Fruit fly (Drosophila melanogaster): ENCODE results near the gene Spn77Ba.

Gene Spn77Ba

DNA sequence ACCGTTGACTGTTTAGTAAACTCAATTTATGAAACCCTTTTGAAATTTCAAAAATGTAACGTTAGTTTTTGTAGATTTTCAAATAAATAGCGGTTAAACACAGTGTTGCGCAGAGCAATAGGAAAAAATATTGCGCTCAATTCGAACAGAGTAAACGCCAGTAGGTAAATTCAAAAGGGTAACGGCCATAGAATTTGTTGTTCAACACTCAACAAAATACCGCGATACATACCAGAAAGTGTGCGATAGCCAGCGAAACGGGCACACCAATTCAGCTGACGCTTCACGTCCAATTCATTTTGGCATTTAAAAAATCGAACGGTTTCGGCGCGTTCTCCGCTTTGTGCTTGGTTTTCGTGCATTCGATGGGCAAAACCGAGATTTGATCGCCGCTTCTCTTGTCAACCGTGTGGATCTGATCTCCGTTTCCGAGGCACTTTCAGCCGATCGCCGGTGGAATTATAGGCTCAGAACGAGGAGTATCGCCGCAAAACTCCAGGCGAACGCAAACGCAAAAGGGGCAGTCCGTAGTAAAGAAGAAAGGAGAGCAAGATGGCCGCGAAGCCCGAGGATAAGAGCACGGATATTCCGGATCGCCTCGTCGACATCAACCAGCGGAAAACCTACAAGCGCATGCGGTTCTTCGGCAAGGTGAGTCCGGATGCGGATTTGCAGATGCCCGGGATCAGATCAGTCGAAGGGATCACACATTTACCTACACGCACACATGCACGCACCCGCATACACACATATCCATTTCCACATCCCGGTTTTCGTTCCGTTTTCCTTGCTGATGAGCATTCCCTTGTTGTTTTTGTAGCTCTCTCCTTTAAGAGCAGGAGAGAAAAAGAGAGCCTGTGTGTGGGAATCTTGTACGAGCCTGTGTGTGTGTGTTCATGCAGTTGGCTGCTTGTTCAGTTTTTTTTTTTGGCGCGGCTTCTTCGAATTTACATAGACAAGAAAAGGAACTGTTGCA is 6.9 kb upstream of the Spn77Ba start (continued):
- TF ChIP-seq Hr78 (GFP tag; optimal IDR thresholded peaks at IDR 0.05): no peak
- TF ChIP-seq sens-2 (GFP tag; IDR thresholded peaks at IDR 0.05): no peak
- peak; percentile 89 for TF ChIP-seq CG1603 (tag; optimal IDR thresholded peaks at IDR 0.05)
- TF ChIP-seq twi (tag; optimal IDR thresholded peaks at IDR 0.05): no peak
- no peak for TF ChIP-seq Eip74EF (GFP tag; optimal IDR thresholded peaks at IDR 0.05)
- TF ChIP-seq C15 (GFP tag; IDR thresholded peaks at IDR 0.05): no peak
- TF ChIP-seq PHDP (tag; optimal IDR thresholded peaks at IDR 0.05): no peak
- TF ChIP-seq vfl (GFP tag; optimal IDR thresholded peaks at IDR 0.05): peak; percentile 55
- no peak for TF ChIP-seq Jarid2 (GFP tag; optimal IDR thresholded peaks at IDR 0.05)
- TF ChIP-seq Dad (GFP tag; optimal IDR thresholded peaks at IDR 0.05): peak; percentile 70
- TF ChIP-seq CG34224 (GFP tag; IDR thresholded peaks at IDR 0.05; ENCODE audit: partially characterized antibody): peak; percentile 85
- TF ChIP-seq wor (GFP tag; IDR thresholded peaks at IDR 0.05): no peak
- TF ChIP-seq CG17802 (tag; optimal IDR thresholded peaks at IDR 0.05): no peak
- no peak for TF ChIP-seq Spps (tag; optimal IDR thresholded peaks at IDR 0.05)
- TF ChIP-seq CG7786 (GFP tag; optimal IDR thresholded peaks at IDR 0.05): peak; percentile 58
- TF ChIP-seq CG10274 (GFP tag; optimal IDR thresholded peaks at IDR 0.05): no peak
- peak in 1 of 2 experiments; percentile 46 for TF ChIP-seq crp (GFP tag; optimal IDR thresholded peaks at IDR 0.05)
- TF ChIP-seq lilli (GFP tag; optimal IDR thresholded peaks at IDR 0.05): peak; percentile 65
- no peak for TF ChIP-seq wek (GFP tag; optimal IDR thresholded peaks at IDR 0.05)
- TF ChIP-seq Med (GFP tag): peak; percentile 92
- TF ChIP-seq sim (GFP tag; IDR thresholded peaks at IDR 0.05): no peak
- TF ChIP-seq salm (tag; optimal IDR thresholded peaks at IDR 0.05): no peak
- TF ChIP-seq CG13624 (GFP tag; optimal IDR thresholded peaks at IDR 0.05): peak; percentile 80
- TF ChIP-seq CG8359 (GFP tag; optimal IDR thresholded peaks at IDR 0.05; ENCODE audit: borderline replicate concordance): no peak
- no peak for TF ChIP-seq so (GFP tag; IDR thresholded peaks at IDR 0.05)
- no peak for TF ChIP-seq CG15696 (tag; optimal IDR thresholded peaks at IDR 0.05)
- peak; percentile 30 for TF ChIP-seq dm (GFP tag; optimal IDR thresholded peaks at IDR 0.05)
- no peak for TF ChIP-seq ttk (GFP tag; IDR thresholded peaks at IDR 0.05)
- TF ChIP-seq bab2 (GFP tag; optimal IDR thresholded peaks at IDR 0.05): peak; percentile 26
- no peak for TF ChIP-seq Doc2 (GFP tag; IDR thresholded peaks at IDR 0.05)
- TF ChIP-seq gem (tag; optimal IDR thresholded peaks at IDR 0.05): no peak
- TF ChIP-seq sens (GFP tag): peak; percentile 89
- TF ChIP-seq kni (GFP tag; optimal IDR thresholded peaks at IDR 0.05): peak; percentile 22
- no peak for TF ChIP-seq CG17328 (GFP tag; IDR thresholded peaks at IDR 0.05)
- TF ChIP-seq CG9817 (tag; optimal IDR thresholded peaks at IDR 0.05): no peak
- TF ChIP-seq CG11696 (GFP tag; IDR thresholded peaks at IDR 0.05): no peak
- TF ChIP-seq CG6175 (GFP tag; IDR thresholded peaks at IDR 0.05): no peak
- peak; percentile 66 for TF ChIP-seq Mad (GFP tag; optimal IDR thresholded peaks at IDR 0.05)
- TF ChIP-seq CG14667 (GFP tag; IDR thresholded peaks at IDR 0.05): no peak
- TF ChIP-seq gfzf (GFP tag; optimal IDR thresholded peaks at IDR 0.05): peak; percentile 85
- TF ChIP-seq luna (GFP tag; optimal IDR thresholded peaks at IDR 0.05): peak; percentile 30
- TF ChIP-seq lov (optimal IDR thresholded peaks at IDR 0.05): no peak
- no peak for TF ChIP-seq lov (GFP tag; IDR thresholded peaks at IDR 0.05)
- TF ChIP-seq CG11398 (GFP tag; optimal IDR thresholded peaks at IDR 0.05): no peak
- TF ChIP-seq cg (GFP tag; optimal IDR thresholded peaks at IDR 0.05): peak; percentile 71
- no peak for TF ChIP-seq schlank (tag; optimal IDR thresholded peaks at IDR 0.05)
- no peak; the same call in 1 of the 2 replicates for TF ChIP-seq aop (GFP tag; IDR thresholded peaks at IDR 0.05)
- no peak for TF ChIP-seq dmrt99B (tag; optimal IDR thresholded peaks at IDR 0.05)
